Worm (Caenorhabditis elegans) whole organism, L4/young adult: ENCODE results near the gene Y57G11C.1130.

Source experiments
- dao-5 ChIP-seq: sonication (generic microtip); optimal IDR thresholded peaks from 2 replicates; lab custom pipeline; 2016; ENCODE audit warnings: missing genotype, missing genetic modification characterization, moderate library complexity, missing compliant biosample characterization
- him-1 ChIP-seq: sonication (generic microtip); optimal IDR thresholded peaks from 2 replicates; lab custom pipeline; 2016; ENCODE audit warnings: missing genotype, missing genetic modification reagents, missing genetic modification characterization, missing compliant biosample characterization

- TF ChIP-seq him-1 (tag; lab: Kevin White, UChicago): no peak
- no peak for TF ChIP-seq dao-5
These were observed 43.9 kb downstream of the Y57G11C.1130 start for ce11 chrIV:14826151-14826757.
